Worm (Caenorhabditis elegans) whole organism, L2 larva: ENCODE measurements around the gene col-10.

Experiments
- Y55F3AM.14 ChIP-seq: fragments of 200-800 bp; sonication (Bioruptor generic); optimal IDR thresholded peaks from 2 replicates; lab custom pipeline; 2018; ENCODE audit warnings: mild to moderate bottlenecking, missing genetic modification characterization, missing compliant biosample characterization
- ama-1 ChIP-seq: fragments of 150-350 bp; optimal IDR thresholded peaks from 2 replicates; lab custom pipeline; 2018; ENCODE audit warnings: inconsistent platforms
- ceh-82 ChIP-seq: fragments of 150-350 bp; optimal IDR thresholded peaks from 2 replicates; lab custom pipeline; 2014; ENCODE audit warnings: missing biosample characterization, missing genetic modification characterization
- lin-13 ChIP-seq: fragments of 150-350 bp; optimal IDR thresholded peaks from 2 replicates; lab custom pipeline; 2014; ENCODE audit warnings: missing biosample characterization, missing genetic modification reagents, missing genetic modification characterization
- lin-39 ChIP-seq: fragments of 150-350 bp; optimal IDR thresholded peaks from 2 replicates; lab custom pipeline; 2014; ENCODE audit warnings: missing biosample characterization, missing genetic modification reagents, missing genetic modification characterization
- mdl-1 ChIP-seq, 2 experiments: fragments of 150-350 bp in 1 of 2; sonication (generic microtip) in 1 of 2; optimal IDR thresholded peaks; 2 replicates each; lab custom pipeline; 2017; ENCODE audit warnings: missing biosample characterization in 2 of 2, missing genetic modification characterization in 2 of 2
- nhr-11 ChIP-seq: fragments of 150-350 bp; optimal IDR thresholded peaks from 2 replicates; lab custom pipeline; 2014; ENCODE audit warnings: missing biosample characterization, missing genetic modification characterization
- nhr-12 ChIP-seq: fragments of 150-350 bp; optimal IDR thresholded peaks from 2 replicates; lab custom pipeline; 2014; ENCODE audit warnings: missing biosample characterization, missing genetic modification characterization
- nhr-23 ChIP-seq: fragments of 150-350 bp; optimal IDR thresholded peaks from 2 replicates; lab custom pipeline; 2014; ENCODE audit warnings: missing biosample characterization, missing genetic modification reagents, missing genetic modification characterization
- snpc-4 ChIP-seq: fragments of 150-350 bp; optimal IDR thresholded peaks from 2 replicates; lab custom pipeline; 2014; ENCODE audit warnings: missing biosample characterization, missing genetic modification characterization
- unc-39 ChIP-seq: fragments of 150-350 bp; optimal IDR thresholded peaks from 2 replicates; lab custom pipeline; 2014; ENCODE audit warnings: missing biosample characterization, missing genetic modification characterization
- unc-55 ChIP-seq: fragments of 150-350 bp; sonication (generic microtip); optimal IDR thresholded peaks from 3 replicates; lab custom pipeline; 2014; ENCODE audit warnings: missing biosample characterization, missing genetic modification reagents, missing genetic modification characterization
- unc-62 ChIP-seq: fragments of 150-350 bp; optimal IDR thresholded peaks from 2 replicates; lab custom pipeline; 2014; ENCODE audit warnings: missing biosample characterization, missing genetic modification reagents, missing genetic modification characterization
- ztf-4 ChIP-seq: fragments of 150-350 bp; optimal IDR thresholded peaks from 2 replicates; lab custom pipeline; 2014; ENCODE audit warnings: missing biosample characterization, missing genetic modification characterization

- TF ChIP-seq lin-39 (tag; lab: Kevin White, UChicago) (no peak), unc-55 (GFP tag; lab: Kevin White, UChicago) (peak; percentile 49), unc-62 (no peak), ama-1 (lab: Kevin White, UChicago) (no peak), unc-39 (tag; lab: Kevin White, UChicago) (no peak), nhr-12 (tag; lab: Kevin White, UChicago) (no peak), snpc-4 (tag; lab: Kevin White, UChicago) (no peak), ceh-82 (tag; lab: Kevin White, UChicago) (no peak), nhr-11 (tag; lab: Kevin White, UChicago) (no peak), mdl-1 (tag; optimal IDR thresholded peaks at IDR 0.05; lab: Kevin White, UChicago) (peak in 1 of 2 experiments; percentile 5), ztf-4 (tag; lab: Kevin White, UChicago) (no peak), lin-13 (GFP tag; lab: Kevin White, UChicago) (no peak), Y55F3AM.14 (no peak), nhr-23 (tag; lab: Kevin White, UChicago) (no peak)
Observed at ce11 chrV:9194055-9194454, 28.9 kb upstream of the col-10 start.
